Worm (Caenorhabditis elegans) whole organism, midembryonic: Measurements from ENCODE around the gene C16C8.21.
"Not testable (repeated sequence)": the region's sequence is repeated elsewhere in the genome, so short reads cannot be mapped to it uniquely, and the experiment has no call there.

ENCODE experiments used
- T22C8.4 ChIP-seq: fragments of 200-800 bp; sonication (Bioruptor generic); IDR thresholded peaks from 2 replicates; pipeline ENCODE4 v1.3.6; 2022; ENCODE audit warnings: missing genetic modification characterization, missing compliant biosample characterization
- cog-1 ChIP-seq: sonication (generic microtip); optimal IDR thresholded peaks from 2 replicates; lab custom pipeline; 2016; ENCODE audit warnings: missing genetic modification characterization, missing compliant biosample characterization
- flt-1 ChIP-seq: fragments of 200-800 bp; sonication (Bioruptor generic); IDR thresholded peaks from 2 replicates; pipeline ENCODE4 v1.3.6; 2022; ENCODE audit warnings: missing genetic modification characterization, missing compliant biosample characterization
- klf-2 ChIP-seq: fragments of 200-800 bp; sonication (Bioruptor generic); conservative IDR thresholded peaks from 2 replicates; pipeline ENCODE4 v1.3.6; 2022; ENCODE audit warnings: missing genetic modification reagents, missing genetic modification characterization, missing compliant biosample characterization
- med-1 ChIP-seq: sonication (generic microtip); optimal IDR thresholded peaks from 2 replicates; lab custom pipeline; 2017; ENCODE audit warnings: missing genetic modification characterization, mild to moderate bottlenecking, missing compliant biosample characterization, antibody characterized with exemption, missing genetic modification reagents; ENCODE audit not compliant: insufficient read depth
- ref-1 ChIP-seq: fragments of 200-800 bp; sonication (Bioruptor generic); conservative IDR thresholded peaks from 2 replicates; pipeline ENCODE4 v1.3.6; 2022; ENCODE audit warnings: missing genetic modification reagents, missing genetic modification characterization, missing compliant biosample characterization
- tab-1 ChIP-seq: fragments of 200-800 bp; sonication (Bioruptor generic); IDR thresholded peaks from 2 replicates; pipeline ENCODE4 v1.3.6; 2022; ENCODE audit warnings: missing genetic modification characterization, missing compliant biosample characterization
- ztf-23 ChIP-seq: fragments of 200-800 bp; sonication (Bioruptor generic); IDR thresholded peaks from 2 replicates; pipeline ENCODE4 v1.3.6; 2022; ENCODE audit warnings: missing genetic modification reagents, missing genetic modification characterization, missing compliant biosample characterization
- ztf-29 ChIP-seq: fragments of 200-800 bp; sonication (Bioruptor generic); IDR thresholded peaks from 2 replicates; pipeline ENCODE4 v1.3.6; 2022; ENCODE audit warnings: missing genetic modification reagents, missing genetic modification characterization, missing compliant biosample characterization

Gene C16C8.21

DNA sequence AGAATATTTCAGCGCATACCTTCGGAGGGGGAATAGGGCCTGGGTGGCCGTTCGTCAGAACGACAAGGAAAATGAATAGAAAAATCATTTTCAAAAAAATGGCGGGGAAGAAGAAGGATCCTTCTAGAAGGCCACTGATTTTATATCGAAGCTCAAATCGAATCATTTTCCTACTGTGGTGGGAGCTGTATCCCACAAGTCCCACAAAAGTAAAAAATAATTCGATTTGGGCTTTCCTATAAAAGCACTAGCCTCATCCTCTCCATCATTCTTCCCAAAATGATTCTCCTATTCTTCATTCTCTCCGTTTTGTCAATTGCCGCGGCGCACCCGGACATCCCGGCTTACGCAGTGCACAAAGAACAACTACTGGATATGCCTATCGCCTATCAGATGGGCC is 10.2 kb downstream of the C16C8.21 start, which contains the start of the genes C16C8.26 and C16C8.19:
C16C8.26 (minus strand) TSS at position 101 of the 400 bp plus-strand sequence.
C16C8.19 (plus strand) TSS at position 279 of the 400 bp plus-strand sequence.
- no peak for TF ChIP-seq flt-1 (GFP tag; lab: Robert Waterston, UW)
- TF ChIP-seq med-1 (GFP tag; lab: Kevin White, UChicago) = no peak
- TF ChIP-seq T22C8.4 (GFP tag; lab: Robert Waterston, UW) = no peak
- TF ChIP-seq ztf-29 (GFP tag; lab: Robert Waterston, UW) = no peak; the same call in 1 of the 2 replicates

DNA sequence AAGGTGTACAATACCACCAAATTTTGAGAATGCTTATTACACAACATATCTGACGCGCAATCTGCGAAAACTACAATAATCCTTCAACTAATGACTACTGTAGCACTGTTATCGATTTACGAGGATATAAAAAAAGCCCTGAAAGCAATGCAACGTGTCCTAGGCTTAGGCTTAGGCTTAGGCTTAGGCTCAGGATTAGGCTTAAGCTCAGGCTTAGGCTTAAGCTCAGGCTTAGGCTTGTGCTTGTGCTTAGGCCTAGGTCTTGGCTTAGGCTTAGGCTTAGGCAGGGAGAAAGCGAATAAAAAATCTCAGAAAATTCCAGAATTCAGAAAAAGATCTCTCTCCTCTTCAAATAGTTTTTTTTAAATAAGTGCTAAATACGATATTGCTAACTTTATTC is 11.2 kb downstream of the C16C8.21 start:
- no peak for TF ChIP-seq ztf-23

DNA sequence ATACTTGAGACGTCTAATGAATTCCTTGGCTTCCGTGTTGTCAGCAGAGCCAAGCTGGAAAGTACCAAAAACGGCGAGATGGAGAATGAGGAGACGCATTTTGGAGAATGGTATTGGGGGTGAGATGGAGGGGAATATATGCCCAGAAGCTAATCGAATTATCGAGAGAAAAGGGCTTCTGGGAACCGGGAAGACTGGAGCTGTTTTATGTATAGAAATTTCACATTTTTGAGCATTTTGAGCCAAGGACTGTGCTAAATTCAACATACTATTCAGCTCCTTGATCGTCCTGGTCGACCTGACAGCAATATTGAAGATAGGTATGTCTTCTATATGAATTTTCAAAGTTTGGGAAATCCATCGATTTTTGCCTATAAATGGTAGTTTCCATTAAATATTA is 12.0 kb downstream of the C16C8.21 start, which contains the start of gene C16C8.7:
C16C8.7 (minus strand) TSS at position 101 of the 400 bp plus-strand sequence.
- TF ChIP-seq klf-2 (GFP tag; lab: Robert Waterston, UW) = no peak
- TF ChIP-seq flt-1 (GFP tag; lab: Robert Waterston, UW) = no peak
- no peak for TF ChIP-seq med-1 (GFP tag; lab: Kevin White, UChicago)
- no peak for TF ChIP-seq ref-1 (GFP tag; lab: Robert Waterston, UW)
- TF ChIP-seq tab-1 (GFP tag; lab: Robert Waterston, UW) = no peak
- no peak for TF ChIP-seq ztf-29 (GFP tag; lab: Robert Waterston, UW)
- no peak for TF ChIP-seq ztf-23

DNA sequence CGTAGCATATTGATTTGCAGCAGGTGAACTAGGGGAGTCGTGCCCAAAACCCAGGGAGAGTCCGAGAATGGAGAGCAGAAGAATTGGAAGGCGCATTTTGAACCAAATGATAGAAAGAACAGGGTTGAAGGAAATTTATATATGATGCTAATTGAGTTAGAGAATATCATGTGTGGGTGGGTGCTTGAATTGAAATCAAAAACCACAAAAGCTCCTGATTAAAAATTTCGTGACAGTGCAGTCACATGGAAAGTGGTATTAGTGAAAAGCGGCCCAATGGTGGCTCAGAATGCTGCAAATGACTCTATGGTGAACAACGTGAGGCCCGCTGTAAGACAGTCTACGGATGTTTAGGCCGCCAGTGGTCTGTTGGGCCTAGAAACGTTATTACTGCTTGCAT is 13.6 kb downstream of the C16C8.21 start, which contains the start of gene C16C8.8:
C16C8.8 (minus strand) TSS at position 101 of the 400 bp plus-strand sequence.
- TF ChIP-seq ztf-29 (GFP tag; lab: Robert Waterston, UW) (no peak), klf-2 (GFP tag; lab: Robert Waterston, UW) (no peak), cog-1 (tag; lab: Kevin White, UChicago) (no peak), flt-1 (GFP tag; lab: Robert Waterston, UW) (no peak), tab-1 (GFP tag; lab: Robert Waterston, UW) (no peak), ztf-23 (no peak), T22C8.4 (GFP tag; lab: Robert Waterston, UW) (no peak), med-1 (GFP tag; lab: Kevin White, UChicago) (no peak), ref-1 (GFP tag; lab: Robert Waterston, UW) (no peak)

DNA sequence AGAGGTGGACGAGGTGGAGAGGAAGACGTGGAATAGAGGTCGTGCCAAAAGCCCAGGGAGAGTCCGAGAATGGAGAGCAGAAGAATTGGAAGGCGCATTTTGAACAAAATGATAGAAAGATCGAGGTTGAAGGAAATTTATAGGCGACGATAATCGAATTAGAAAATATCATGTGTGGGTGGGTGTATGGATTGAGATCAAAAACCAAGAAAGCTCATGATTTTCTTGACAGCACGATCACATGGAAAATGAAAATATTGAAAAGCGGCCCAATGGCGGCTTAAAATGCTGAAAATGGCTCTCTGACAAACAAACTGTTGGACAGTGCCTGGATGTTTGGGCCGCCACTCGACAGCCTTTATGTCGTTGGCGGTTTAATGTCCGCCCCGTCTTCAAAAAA is 15.1 kb downstream of the C16C8.21 start, which contains the start of gene C16C8.9:
C16C8.9 (minus strand) TSS at position 101 of the 400 bp plus-strand sequence.
- TF ChIP-seq cog-1 (tag; lab: Kevin White, UChicago) (no peak), tab-1 (GFP tag; lab: Robert Waterston, UW) (no peak), ztf-29 (GFP tag; lab: Robert Waterston, UW) (no peak), T22C8.4 (GFP tag; lab: Robert Waterston, UW) (no peak), klf-2 (GFP tag; lab: Robert Waterston, UW) (no peak), ztf-23 (no peak), med-1 (GFP tag; lab: Kevin White, UChicago) (no peak), ref-1 (GFP tag; lab: Robert Waterston, UW) (no peak), flt-1 (GFP tag; lab: Robert Waterston, UW) (no peak)

DNA sequence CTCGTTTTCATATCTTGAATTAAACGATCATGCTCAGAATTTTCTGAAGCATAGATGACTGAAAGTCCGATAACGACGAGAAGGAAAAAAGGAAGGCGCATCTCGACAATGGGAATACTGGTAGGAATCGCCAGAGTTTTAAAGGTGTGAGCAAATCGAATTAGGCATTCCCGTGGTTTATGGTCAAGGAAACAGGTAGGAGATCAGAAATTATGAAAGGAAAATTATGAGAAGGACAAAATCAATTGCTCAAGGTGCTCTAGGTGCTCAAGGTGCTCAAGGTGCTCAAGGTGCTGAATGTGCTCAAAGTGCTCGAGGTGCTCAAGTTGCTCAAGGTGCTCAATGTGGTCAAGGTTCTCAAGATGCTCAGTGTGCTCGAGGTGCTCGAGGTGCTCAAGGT is 16.6 kb downstream of the C16C8.21 start, which contains the start of gene C16C8.10:
C16C8.10 (minus strand) TSS at position 101 of the 400 bp plus-strand sequence.
- TF ChIP-seq ztf-29 (GFP tag; lab: Robert Waterston, UW); cog-1 (tag; lab: Kevin White, UChicago); tab-1 (GFP tag; lab: Robert Waterston, UW): not testable (repeated sequence)

DNA sequence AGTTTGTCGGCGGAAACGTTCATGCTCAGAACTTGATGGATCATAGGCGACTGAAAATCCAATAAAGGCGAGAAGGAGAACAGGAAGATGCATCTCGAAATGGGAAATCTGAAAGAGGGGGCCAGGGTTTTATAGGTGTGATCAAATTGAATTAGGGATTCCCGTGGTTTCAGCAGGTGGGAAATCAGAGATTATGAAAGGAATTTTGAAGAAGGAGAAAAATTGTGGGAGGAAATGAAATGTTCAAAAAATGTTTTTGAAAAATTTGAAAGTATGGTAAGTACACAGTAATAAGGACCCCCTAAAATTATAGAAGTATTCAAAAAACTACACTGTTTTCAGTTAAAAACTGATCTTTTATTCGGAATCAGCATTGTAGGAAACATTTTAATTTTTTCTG is 22.5 kb downstream of the C16C8.21 start, which contains the start of gene Y49F6B.20:
Y49F6B.20 (minus strand) TSS at position 101 of the 400 bp plus-strand sequence.
- TF ChIP-seq T22C8.4 (GFP tag; lab: Robert Waterston, UW) (no peak), tab-1 (GFP tag; lab: Robert Waterston, UW) (no peak), ztf-29 (GFP tag; lab: Robert Waterston, UW) (no peak), klf-2 (GFP tag; lab: Robert Waterston, UW) (no peak), ztf-23 (no peak), cog-1 (tag; lab: Kevin White, UChicago) (no peak), med-1 (GFP tag; lab: Kevin White, UChicago) (no peak), ref-1 (GFP tag; lab: Robert Waterston, UW) (no peak), flt-1 (GFP tag; lab: Robert Waterston, UW) (no peak)

DNA sequence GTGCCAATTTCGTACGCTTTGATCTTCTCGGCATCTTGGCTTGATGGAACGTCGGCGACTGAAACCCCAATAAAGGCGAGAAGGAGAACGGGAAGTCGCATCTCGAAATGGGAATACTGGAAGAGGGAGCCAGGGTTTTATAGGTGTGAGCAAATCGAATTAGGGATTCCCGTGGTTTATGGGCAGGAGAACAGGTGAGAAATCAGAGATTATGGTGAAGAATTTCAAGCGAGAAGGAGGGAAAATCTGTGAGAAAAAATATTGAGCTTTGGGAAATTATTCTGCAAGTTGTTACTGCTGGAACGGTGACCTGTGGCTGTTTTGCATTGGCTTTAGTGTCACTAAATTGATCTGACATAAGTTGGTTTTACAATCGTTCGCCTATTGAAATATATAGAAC is 23.6 kb downstream of the C16C8.21 start, which contains the start of gene Y49F6B.13:
Y49F6B.13 (minus strand) TSS at position 101 of the 400 bp plus-strand sequence.
- no peak for TF ChIP-seq ztf-23
- no peak for TF ChIP-seq ref-1 (GFP tag; lab: Robert Waterston, UW)
- TF ChIP-seq flt-1 (GFP tag; lab: Robert Waterston, UW) = no peak
- no peak for TF ChIP-seq cog-1 (tag; lab: Kevin White, UChicago)
- TF ChIP-seq med-1 (GFP tag; lab: Kevin White, UChicago) = no peak
- TF ChIP-seq klf-2 (GFP tag; lab: Robert Waterston, UW) = no peak
- no peak for TF ChIP-seq tab-1 (GFP tag; lab: Robert Waterston, UW)
- TF ChIP-seq T22C8.4 (GFP tag; lab: Robert Waterston, UW) = no peak
- TF ChIP-seq ztf-29 (GFP tag; lab: Robert Waterston, UW) = no peak

DNA sequence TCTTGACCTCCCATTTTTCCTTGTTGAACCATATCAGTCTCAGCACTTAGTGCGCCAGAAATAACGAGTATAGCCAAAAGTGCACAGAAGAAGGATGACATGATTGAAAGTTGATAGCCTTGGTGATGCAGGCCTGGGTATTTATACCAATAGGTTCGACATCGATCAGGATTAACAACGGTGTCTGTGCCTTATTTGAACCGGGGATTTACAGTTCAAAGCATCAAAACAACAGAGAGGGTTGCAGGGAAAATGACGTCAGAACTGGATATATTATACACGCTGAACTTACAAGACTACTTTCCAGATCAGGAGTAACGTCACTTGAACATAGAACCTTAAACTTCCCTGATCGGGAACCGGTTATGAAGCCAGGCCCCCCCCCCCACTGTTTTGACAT is 24.3 kb downstream of the C16C8.21 start, which contains the start of gene Y49F6B.12:
Y49F6B.12 (minus strand) TSS at position 101 of the 400 bp plus-strand sequence.
- no peak for TF ChIP-seq cog-1 (tag; lab: Kevin White, UChicago)
- no peak for TF ChIP-seq ref-1 (GFP tag; lab: Robert Waterston, UW)
- TF ChIP-seq T22C8.4 (GFP tag; lab: Robert Waterston, UW) = no peak

DNA sequence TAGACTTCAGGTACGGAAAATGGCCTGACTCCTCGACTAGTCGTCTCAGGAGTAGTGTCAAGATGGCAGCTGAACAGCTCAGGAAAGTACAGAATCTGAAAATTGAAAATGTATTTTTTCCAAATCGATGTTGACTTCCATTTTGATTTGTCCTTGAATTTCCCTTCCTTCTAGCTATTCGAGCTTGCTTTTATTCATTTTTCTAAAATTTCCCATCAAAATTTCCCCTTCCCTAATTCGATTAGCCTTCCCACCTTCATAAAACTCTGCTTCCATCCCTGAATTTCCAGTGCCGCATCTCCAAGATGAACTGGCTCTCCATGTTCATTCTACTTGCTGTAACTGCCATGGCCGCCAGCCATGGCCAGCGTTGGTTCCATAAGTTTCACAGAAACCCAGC is 24.8 kb downstream of the C16C8.21 start, which contains the start of gene Y49F6B.6:
Y49F6B.6 (plus strand) TSS at position 301 of the 400 bp plus-strand sequence.
- no peak for TF ChIP-seq med-1 (GFP tag; lab: Kevin White, UChicago)
- no peak for TF ChIP-seq flt-1 (GFP tag; lab: Robert Waterston, UW)
- no peak for TF ChIP-seq ztf-29 (GFP tag; lab: Robert Waterston, UW)
- no peak for TF ChIP-seq klf-2 (GFP tag; lab: Robert Waterston, UW)
- no peak for TF ChIP-seq ztf-23
- TF ChIP-seq T22C8.4 (GFP tag; lab: Robert Waterston, UW) = no peak
- TF ChIP-seq cog-1 (tag; lab: Kevin White, UChicago) = no peak
- TF ChIP-seq tab-1 (GFP tag; lab: Robert Waterston, UW) = no peak
- no peak for TF ChIP-seq ref-1 (GFP tag; lab: Robert Waterston, UW)
